Fruit fly (Drosophila melanogaster): ENCODE data around the gene CG9541.

dm6 chr2L:9010267-9010666, 35.0 kb upstream of the CG9541 start, which contains the start of gene CG9568:
- peak; percentile 9 for TF ChIP-seq ATbp (GFP tag; optimal IDR thresholded peaks at IDR 0.05)
- TF ChIP-seq CG4360 (GFP tag; IDR thresholded peaks at IDR 0.05), result no peak
- TF ChIP-seq CG11723 (GFP tag; optimal IDR thresholded peaks at IDR 0.05), result no peak
- no peak for TF ChIP-seq Aef1 (GFP tag; IDR thresholded peaks at IDR 0.05)
- TF ChIP-seq insv (GFP tag; optimal IDR thresholded peaks at IDR 0.05), result no peak

Measured in whole organism, embryonic.